Worm (Caenorhabditis elegans): ENCODE measurements around the gene W07G1.7.

Gene W07G1.7

DNA sequence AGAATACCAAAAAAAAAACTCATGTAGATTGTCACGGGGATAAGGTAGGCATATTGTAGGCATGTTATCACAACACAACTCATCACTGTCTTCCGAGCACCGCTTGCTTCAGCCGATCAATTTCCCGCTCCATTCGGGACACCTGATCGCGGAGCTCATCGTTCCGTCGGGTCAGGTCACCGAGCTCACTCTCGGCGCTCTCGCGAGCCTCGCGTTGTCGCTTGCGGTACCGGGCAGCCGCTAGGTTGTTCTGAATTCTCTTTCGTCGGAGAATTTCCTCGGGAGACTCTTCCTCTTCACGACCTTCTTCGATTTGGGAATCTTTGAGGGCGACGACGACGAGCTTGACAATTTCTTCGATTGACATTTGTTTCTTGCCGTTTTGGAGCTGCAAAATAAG, 14.2 kb downstream of the W07G1.7 start:
- TF ChIP-seq zag-1 (tag; optimal IDR thresholded peaks at IDR 0.05), result no peak
- TF ChIP-seq ceh-16 (tag; optimal IDR thresholded peaks at IDR 0.05), result no peak
- no peak for TF ChIP-seq nhr-11 (tag; optimal IDR thresholded peaks at IDR 0.05)
- TF ChIP-seq C34F6.9 (tag; optimal IDR thresholded peaks at IDR 0.05), result no peak

DNA sequence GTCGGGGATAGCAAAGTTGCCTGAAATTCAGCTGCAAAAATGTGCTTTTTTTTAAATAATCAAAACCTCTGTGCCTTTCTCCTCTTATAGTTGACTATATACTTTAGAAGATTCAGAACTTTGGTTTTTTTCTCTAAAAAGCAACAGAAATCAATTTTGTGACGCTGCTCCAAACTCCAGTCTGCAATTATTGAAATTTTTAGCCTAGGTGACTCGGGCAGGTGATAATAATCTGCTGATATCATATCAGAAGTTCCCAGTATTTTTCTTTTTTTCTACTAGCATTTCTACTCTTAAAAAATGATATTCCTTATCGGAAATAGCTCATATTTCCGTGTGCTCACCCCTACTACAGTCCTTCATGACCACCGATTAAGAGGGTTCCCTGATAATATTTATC, 16.9 kb downstream of the W07G1.7 start, which contains the start of gene sre-44:
Gene sre-44 (plus strand): TSS at position 301 of the 400 bp plus-strand sequence.
- TF ChIP-seq nhr-10 (tag; optimal IDR thresholded peaks at IDR 0.05) (no peak), lin-39 (tag; optimal IDR thresholded peaks at IDR 0.05) (no peak), elt-3 (tag; optimal IDR thresholded peaks at IDR 0.05) (no peak), nhr-21 (tag; optimal IDR thresholded peaks at IDR 0.05) (no peak), lin-11 (tag; optimal IDR thresholded peaks at IDR 0.05) (no peak), nhr-237 (tag; optimal IDR thresholded peaks at IDR 0.05) (no peak), F13H6.1 (tag; optimal IDR thresholded peaks at IDR 0.05) (no peak), lin-13 (GFP tag; optimal IDR thresholded peaks at IDR 0.05) (no peak), sma-9 (GFP tag; optimal IDR thresholded peaks at IDR 0.05) (no peak), sma-9 (tag; optimal IDR thresholded peaks at IDR 0.05) (no peak), mbf-1 (tag; optimal IDR thresholded peaks at IDR 0.05) (no peak), nhr-25 (tag; optimal IDR thresholded peaks at IDR 0.05) (no peak), C34F6.9 (tag; optimal IDR thresholded peaks at IDR 0.05) (no peak), zag-1 (tag; optimal IDR thresholded peaks at IDR 0.05) (no peak), peb-1 (tag; optimal IDR thresholded peaks at IDR 0.05) (no peak), egl-27 (tag; optimal IDR thresholded peaks at IDR 0.05) (no peak), sma-3 (GFP tag; optimal IDR thresholded peaks at IDR 0.05) (no peak)

DNA sequence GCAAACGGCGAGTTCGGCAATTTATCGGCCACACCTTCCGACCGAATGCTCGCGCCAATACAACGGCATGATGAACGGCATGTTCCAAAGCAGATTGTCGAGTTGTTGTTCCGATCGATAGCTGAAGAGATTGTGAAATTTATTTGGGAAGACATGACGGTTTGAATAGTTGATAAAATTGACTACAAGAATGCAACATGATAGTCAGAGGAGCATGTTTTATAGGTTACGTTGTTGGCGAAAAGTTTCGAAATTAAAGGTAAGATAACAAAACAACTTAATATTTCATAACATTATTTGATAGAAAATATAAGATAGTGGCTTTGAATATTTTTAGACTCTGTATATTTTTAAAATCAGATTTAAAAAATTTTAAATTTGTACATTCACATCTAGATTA, 20.6 kb downstream of the W07G1.7 start:
- no peak for TF ChIP-seq sma-9 (GFP tag; optimal IDR thresholded peaks at IDR 0.05)
- no peak for TF ChIP-seq sma-9 (tag; optimal IDR thresholded peaks at IDR 0.05)
- TF ChIP-seq ZK546.5 (tag; optimal IDR thresholded peaks at IDR 0.05), result no peak
- TF ChIP-seq unc-55 (GFP tag; optimal IDR thresholded peaks at IDR 0.05), result no peak
- TF ChIP-seq fos-1 (tag; optimal IDR thresholded peaks at IDR 0.05), result peak; percentile 3

DNA sequence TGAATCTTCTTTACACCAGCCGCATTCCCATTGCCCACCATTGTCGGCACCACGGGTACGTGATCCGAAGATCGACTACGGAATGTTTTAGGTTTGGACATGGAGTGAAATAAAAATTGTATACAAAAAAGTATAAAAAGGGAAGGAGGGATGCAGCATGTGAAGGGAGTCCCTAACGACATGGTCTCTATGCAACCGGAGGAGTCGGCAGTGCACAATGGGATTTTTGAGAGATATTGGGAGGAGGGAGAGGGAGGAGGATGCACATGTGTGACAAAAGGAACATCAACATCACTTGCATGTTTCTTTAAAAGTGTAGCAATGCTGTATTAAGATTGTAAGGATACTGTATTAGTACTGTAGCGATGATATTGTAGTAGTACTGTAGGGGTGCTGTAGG, 26.6 kb downstream of the W07G1.7 start, which contains the start of gene W07G1.1:
Gene W07G1.1 (minus strand): TSS at position 101 of the 400 bp plus-strand sequence.
- no peak for TF ChIP-seq ztf-11 (tag; optimal IDR thresholded peaks at IDR 0.05)
- no peak for TF ChIP-seq nhr-6 (tag; optimal IDR thresholded peaks at IDR 0.05)
- no peak for TF ChIP-seq ama-1 (optimal IDR thresholded peaks at IDR 0.05)
- TF ChIP-seq mab-5 (tag; optimal IDR thresholded peaks at IDR 0.05), result no peak
- no peak for TF ChIP-seq zag-1 (tag; optimal IDR thresholded peaks at IDR 0.05)
- TF ChIP-seq fos-1 (tag; optimal IDR thresholded peaks at IDR 0.05), result no peak
- no peak for TF ChIP-seq elt-1 (tag; optimal IDR thresholded peaks at IDR 0.05)
- TF ChIP-seq ztf-1 (GFP tag; conservative IDR thresholded peaks at IDR 0.05), result no peak
- TF ChIP-seq gmeb-1 (tag; optimal IDR thresholded peaks at IDR 0.05), result no peak
- TF ChIP-seq crh-2 (tag; optimal IDR thresholded peaks at IDR 0.05), result no peak
- TF ChIP-seq R02D3.7 (tag; optimal IDR thresholded peaks at IDR 0.05), result no peak
- no peak for TF ChIP-seq nhr-23 (tag; optimal IDR thresholded peaks at IDR 0.05)
- TF ChIP-seq C34F6.9 (tag; optimal IDR thresholded peaks at IDR 0.05), result no peak
- TF ChIP-seq mdl-1 (tag; optimal IDR thresholded peaks at IDR 0.05), result no peak
- TF ChIP-seq F13H6.1 (tag; optimal IDR thresholded peaks at IDR 0.05), result no peak
- no peak for TF ChIP-seq blmp-1 (tag; optimal IDR thresholded peaks at IDR 0.05; ENCODE audit: insufficient read depth)

DNA sequence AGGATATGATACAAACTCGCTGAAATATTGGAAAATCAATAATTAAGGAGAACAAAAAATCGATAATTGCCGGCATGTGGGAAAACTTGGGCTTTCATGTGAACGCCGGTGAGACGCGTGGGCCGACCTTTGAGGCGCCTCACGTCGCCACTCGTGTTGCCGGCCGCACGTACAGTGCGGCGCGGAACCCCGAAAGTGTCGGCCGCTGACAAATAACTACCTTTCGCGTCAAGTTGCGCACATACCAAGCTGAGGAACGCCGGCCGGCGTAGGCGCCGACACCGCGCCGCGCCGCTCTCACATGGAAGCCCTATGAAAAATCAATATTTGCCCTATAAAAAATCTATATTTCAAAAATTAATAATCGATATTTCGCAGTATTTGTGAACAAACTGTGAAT, 27.9 kb downstream of the W07G1.7 start:
- no peak for TF ChIP-seq R02D3.7 (tag; optimal IDR thresholded peaks at IDR 0.05)
- TF ChIP-seq nhr-77 (tag; optimal IDR thresholded peaks at IDR 0.05), result no peak
- TF ChIP-seq lsy-2 (tag; optimal IDR thresholded peaks at IDR 0.05), result no peak
- TF ChIP-seq nhr-12 (tag; optimal IDR thresholded peaks at IDR 0.05), result no peak
- TF ChIP-seq peb-1 (tag; optimal IDR thresholded peaks at IDR 0.05), result no peak
- TF ChIP-seq dmd-4 (tag; optimal IDR thresholded peaks at IDR 0.05), result no peak
- TF ChIP-seq lin-13 (GFP tag; optimal IDR thresholded peaks at IDR 0.05), result no peak
- TF ChIP-seq alr-1 (tag; optimal IDR thresholded peaks at IDR 0.05), result no peak
- no peak for TF ChIP-seq blmp-1 (tag; optimal IDR thresholded peaks at IDR 0.05; ENCODE audit: insufficient read depth)
- no peak for TF ChIP-seq fos-1 (tag; optimal IDR thresholded peaks at IDR 0.05)
- TF ChIP-seq ceh-16 (tag; optimal IDR thresholded peaks at IDR 0.05), result no peak
- no peak for TF ChIP-seq zag-1 (tag; optimal IDR thresholded peaks at IDR 0.05)
- TF ChIP-seq nhr-6 (tag; optimal IDR thresholded peaks at IDR 0.05), result no peak
- TF ChIP-seq unc-62 (GFP tag; optimal IDR thresholded peaks at IDR 0.05), result no peak
